Fruit fly (Drosophila melanogaster): ENCODE results near the gene COX6CL.
A peak's percentile ranks its signal among the peaks of the same experiment; 100 is the strongest.

The COX6CL gene

DNA sequence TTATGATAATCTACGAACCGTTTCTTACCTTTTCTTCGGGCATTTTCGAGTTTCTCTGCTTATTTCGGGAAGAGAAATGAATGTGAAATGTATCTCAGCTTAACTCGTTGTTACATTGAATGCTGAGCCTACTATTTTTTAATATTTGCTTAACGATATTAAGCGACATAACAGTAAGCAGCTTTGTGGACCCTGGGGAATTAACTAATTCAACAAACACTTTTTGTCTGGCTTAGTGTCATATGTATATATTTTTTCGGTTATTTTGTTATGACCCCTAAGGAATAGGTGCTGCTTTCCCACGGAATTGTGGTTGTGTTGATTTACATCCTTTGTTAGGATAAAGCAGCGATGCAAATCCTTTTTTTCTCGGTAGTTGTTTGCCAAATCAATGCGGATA is at the start of gene COX6CL:
Gene COX6CL (minus strand): TSS at position 101 of the 400 bp plus-strand sequence.
- TF ChIP-seq CG15336 (GFP tag; IDR thresholded peaks at IDR 0.05) (no peak), CG3919 (GFP tag; optimal IDR thresholded peaks at IDR 0.05) (no peak), acj6 (GFP tag; optimal IDR thresholded peaks at IDR 0.05) (no peak), Hr38 (GFP tag; optimal IDR thresholded peaks at IDR 0.05) (no peak), fkh (GFP tag; optimal IDR thresholded peaks at IDR 0.05) (no peak), CG7368 (GFP tag; optimal IDR thresholded peaks at IDR 0.05) (no peak), Smox (GFP tag; optimal IDR thresholded peaks at IDR 0.05) (no peak), CG4318 (GFP tag; optimal IDR thresholded peaks at IDR 0.05) (no peak), Eip75B (GFP tag; optimal IDR thresholded peaks at IDR 0.05) (no peak)

dm6 chr2L:5866791-5867190 is 48.5 kb upstream of the COX6CL start:
- peak; percentile 24 for TF ChIP-seq achi (GFP tag; optimal IDR thresholded peaks at IDR 0.05)
- peak; percentile 3 for TF ChIP-seq CG3919 (GFP tag; optimal IDR thresholded peaks at IDR 0.05)
- TF ChIP-seq Eip78C (GFP tag): peak; percentile 37
- TF ChIP-seq OdsH (GFP tag; optimal IDR thresholded peaks at IDR 0.05): no peak

- no peak for TF ChIP-seq CG3919 (GFP tag; optimal IDR thresholded peaks at IDR 0.05)
- TF ChIP-seq CG10631 (GFP tag; optimal IDR thresholded peaks at IDR 0.05): no peak
- no peak for TF ChIP-seq Hr38 (GFP tag; optimal IDR thresholded peaks at IDR 0.05)
- no peak for TF ChIP-seq spab (GFP tag; optimal IDR thresholded peaks at IDR 0.05)
- no peak for TF ChIP-seq topi (GFP tag; optimal IDR thresholded peaks at IDR 0.05)
- TF ChIP-seq CG11762 (GFP tag; optimal IDR thresholded peaks at IDR 0.05; ENCODE audit: insufficient read depth): no peak
- TF ChIP-seq Ets96B (tag; optimal IDR thresholded peaks at IDR 0.05): no peak
Observed at dm6 chr2L:5856786-5857185, 38.5 kb upstream of the COX6CL start.

DNA sequence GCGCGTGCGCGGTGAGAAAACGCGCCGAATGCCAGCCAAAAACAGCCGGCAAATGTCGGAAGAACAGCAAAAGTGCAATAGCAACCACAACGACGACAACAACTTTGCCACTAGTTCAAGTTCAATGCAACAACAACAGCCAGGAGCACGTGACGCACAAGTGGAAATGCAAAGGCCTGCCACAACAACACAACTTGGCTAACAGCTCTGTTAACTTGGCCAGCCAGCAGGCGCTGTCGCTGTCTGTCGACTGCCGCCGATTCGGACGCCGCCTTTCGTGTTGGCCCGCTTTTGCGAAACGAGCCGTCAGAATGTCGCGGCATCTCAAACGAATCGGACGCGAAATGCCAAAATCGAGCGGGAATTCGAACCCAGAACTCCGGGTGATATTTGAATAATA is 5.5 kb upstream of the COX6CL start, which contains the start of gene TrissinR:
Gene TrissinR (plus strand): TSS at position 301 of the 400 bp plus-strand sequence.
- TF ChIP-seq Sox102F (GFP tag; optimal IDR thresholded peaks at IDR 0.05): no peak
- no peak for TF ChIP-seq CG1621 (tag; optimal IDR thresholded peaks at IDR 0.05)
- TF ChIP-seq CG6276 (GFP tag; optimal IDR thresholded peaks at IDR 0.05): no peak
- TF ChIP-seq CG7368 (GFP tag; optimal IDR thresholded peaks at IDR 0.05): no peak
- TF ChIP-seq Smox (GFP tag; optimal IDR thresholded peaks at IDR 0.05): no peak
- no peak for TF ChIP-seq CG32006 (GFP tag; optimal IDR thresholded peaks at IDR 0.05)
- TF ChIP-seq achi (GFP tag; optimal IDR thresholded peaks at IDR 0.05): no peak
- no peak for TF ChIP-seq CG6792 (GFP tag; optimal IDR thresholded peaks at IDR 0.05)
- TF ChIP-seq CG10631 (GFP tag; optimal IDR thresholded peaks at IDR 0.05): no peak
- TF ChIP-seq topi (GFP tag; optimal IDR thresholded peaks at IDR 0.05): no peak
- TF ChIP-seq Eip75B (GFP tag; optimal IDR thresholded peaks at IDR 0.05): no peak

- TF ChIP-seq Hr38 (GFP tag; optimal IDR thresholded peaks at IDR 0.05) (no peak), CG6792 (GFP tag; optimal IDR thresholded peaks at IDR 0.05) (no peak), CG11762 (GFP tag; optimal IDR thresholded peaks at IDR 0.05; ENCODE audit: insufficient read depth) (no peak), CG3919 (GFP tag; optimal IDR thresholded peaks at IDR 0.05) (no peak), dsx (GFP tag; optimal IDR thresholded peaks at IDR 0.05; ENCODE audit: poor library complexity, severe bottlenecking) (no peak), dac (GFP tag; optimal IDR thresholded peaks at IDR 0.05) (no peak), Hr4 (GFP tag; optimal IDR thresholded peaks at IDR 0.05) (no peak), Sox102F (GFP tag; optimal IDR thresholded peaks at IDR 0.05) (no peak), Lpt (GFP tag; optimal IDR thresholded peaks at IDR 0.05) (no peak), ss (GFP tag; optimal IDR thresholded peaks at IDR 0.05) (no peak), net (GFP tag; optimal IDR thresholded peaks at IDR 0.05) (no peak), Gug (GFP tag; IDR thresholded peaks at IDR 0.05) (no peak), lz (GFP tag; optimal IDR thresholded peaks at IDR 0.05) (no peak), Sox14 (GFP tag; optimal IDR thresholded peaks at IDR 0.05) (no peak), CG31627 (GFP tag; optimal IDR thresholded peaks at IDR 0.05) (no peak), Eip78C (GFP tag) (no peak), CG3032 (tag; optimal IDR thresholded peaks at IDR 0.05) (no peak)
Observed at dm6 chr2L:5820930-5821329, 2.7 kb upstream of the COX6CL start.
